Fruit fly (Drosophila melanogaster) whole organism, wandering third instar larva: ENCODE measurements around the gene Fum3.
A peak's percentile ranks its signal among the peaks of the same experiment; 100 is the strongest.

Experiments
- Abd-B ChIP-seq: fragments of >200 bp; optimal IDR thresholded peaks from 2 replicates; lab custom pipeline; 2017; ENCODE audit warnings: missing biosample characterization, missing genetic modification characterization
- CG32264 ChIP-seq: fragments of 200-800 bp; sonication (Bioruptor generic); optimal IDR thresholded peaks from 2 replicates; lab custom pipeline; 2016; ENCODE audit warnings: missing biosample characterization, missing genetic modification characterization
- CG9705 ChIP-seq: fragments of 200-800 bp; sonication (Bioruptor generic); optimal IDR thresholded peaks from 2 replicates; lab custom pipeline; 2018; ENCODE audit warnings: missing biosample characterization, mild to moderate bottlenecking, missing genetic modification characterization
- CrebA ChIP-seq: fragments of 200-800 bp; sonication (Bioruptor generic); optimal IDR thresholded peaks from 2 replicates; lab custom pipeline; 2016; ENCODE audit warnings: missing biosample characterization, mild to moderate bottlenecking, missing genetic modification characterization, borderline replicate concordance
- Dfd ChIP-seq: fragments of >200 bp; optimal IDR thresholded peaks from 2 replicates; lab custom pipeline; 2017; ENCODE audit warnings: missing biosample characterization, missing genetic modification characterization
- Dif ChIP-seq: fragments of 200-275, 200-300 bp; sonication (Bioruptor generic); optimal IDR thresholded peaks from 2 replicates; lab custom pipeline; 2018; ENCODE audit warnings: missing biosample characterization, missing genetic modification characterization; ENCODE audit not compliant: partially characterized antibody
- GATAd ChIP-seq: sonication (Bioruptor generic); optimal IDR thresholded peaks from 2 replicates; lab custom pipeline; 2016; ENCODE audit warnings: missing biosample characterization, missing genetic modification characterization
- HLH106 ChIP-seq: fragments of 200-800 bp; optimal IDR thresholded peaks from 3 replicates; lab custom pipeline; 2019; ENCODE audit warnings: missing biosample characterization, mild to moderate bottlenecking, missing genetic modification characterization, moderate library complexity
- Hnf4 ChIP-seq: fragments of 200-800 bp; sonication (Bioruptor generic); optimal IDR thresholded peaks from 2 replicates; lab custom pipeline; 2016; ENCODE audit warnings: missing biosample characterization, mild to moderate bottlenecking, missing genetic modification characterization
- Hr78 ChIP-seq: fragments of >200 bp; optimal IDR thresholded peaks from 2 replicates; lab custom pipeline; 2017; ENCODE audit warnings: missing biosample characterization, missing genetic modification characterization
- Hr83 ChIP-seq: fragments of 200-300 bp; sonication (Bioruptor generic); optimal IDR thresholded peaks from 2 replicates; lab custom pipeline; 2016; ENCODE audit warnings: missing biosample characterization, mild to moderate bottlenecking, missing genetic modification characterization, moderate library complexity; ENCODE audit not compliant: poor library complexity, severe bottlenecking
- Jra ChIP-seq: sonication (Bioruptor generic); optimal IDR thresholded peaks from 2 replicates; lab custom pipeline; 2016; ENCODE audit warnings: missing biosample characterization, missing genetic modification characterization
- Mio ChIP-seq: sonication (Bioruptor generic); optimal IDR thresholded peaks from 2 replicates; lab custom pipeline; 2016; ENCODE audit warnings: missing biosample characterization, missing genetic modification characterization
- Myc ChIP-seq: fragments of >200 bp; optimal IDR thresholded peaks from 2 replicates; lab custom pipeline; 2017
- N ChIP-seq: fragments of >200 bp; optimal IDR thresholded peaks from 2 replicates; lab custom pipeline; 2018; ENCODE audit warnings: missing biosample characterization, missing external identifiers, missing genetic modification characterization
- OdsH ChIP-seq: fragments of 200-800 bp; sonication (Bioruptor generic); optimal IDR thresholded peaks from 2 replicates; lab custom pipeline; 2016; ENCODE audit warnings: missing biosample characterization, mild to moderate bottlenecking, missing genetic modification characterization
- Rel ChIP-seq, 2 experiments: fragments of 200-800 bp; sonication (Bioruptor generic) in 1 of 2; optimal IDR thresholded peaks; 2 replicates in 1 of 2; 3 replicates in 1 of 2; lab custom pipeline; 2016 to 2019; ENCODE audit warnings: mild to moderate bottlenecking in 2 of 2, missing biosample characterization in 2 of 2, missing genetic modification characterization in 2 of 2, moderate library complexity in 1 of 2
- Sp1 ChIP-seq: fragments of 200-800 bp; sonication (Bioruptor generic); optimal IDR thresholded peaks from 3 replicates; lab custom pipeline; 2019; ENCODE audit warnings: missing biosample characterization, mild to moderate bottlenecking, missing genetic modification characterization, moderate library complexity
- Vsx2 ChIP-seq: fragments of 200-300, 225-300 bp; sonication (Bioruptor generic); optimal IDR thresholded peaks from 2 replicates; lab custom pipeline; 2018; ENCODE audit warnings: missing biosample characterization, missing genetic modification characterization; ENCODE audit not compliant: partially characterized antibody
- br ChIP-seq: fragments of 200-800 bp; sonication (Bioruptor generic); optimal IDR thresholded peaks from 2 replicates; lab custom pipeline; 2016; ENCODE audit warnings: missing biosample characterization, missing genetic modification characterization
- brk ChIP-seq: fragments of 200-800 bp; sonication (Bioruptor generic); optimal IDR thresholded peaks from 2 replicates; lab custom pipeline; 2016; ENCODE audit warnings: missing biosample characterization, mild to moderate bottlenecking, missing genetic modification characterization
- dl ChIP-seq, 2 experiments: fragments of 175-275, 200-275 bp in 1 of 2; fragments of 200-275 bp in 1 of 2; sonication (Bioruptor generic); optimal IDR thresholded peaks; lab custom pipeline; 2018; ENCODE audit warnings: mild to moderate bottlenecking in 2 of 2, missing biosample characterization in 2 of 2, missing genetic modification characterization in 2 of 2, moderate library complexity in 2 of 2; ENCODE audit not compliant: partially characterized antibody in 2 of 2, insufficient read depth in 1 of 2
- dmrt93B ChIP-seq: fragments of 200-800 bp; sonication (Bioruptor generic); optimal IDR thresholded peaks from 2 replicates; lab custom pipeline; 2018; ENCODE audit warnings: missing biosample characterization, mild to moderate bottlenecking, missing genetic modification characterization
- dsf ChIP-seq: sonication (Bioruptor generic); optimal IDR thresholded peaks from 2 replicates; lab custom pipeline; 2016; ENCODE audit warnings: missing biosample characterization, missing genetic modification characterization, borderline replicate concordance
- ey ChIP-seq: fragments of 200-800 bp; sonication (Bioruptor generic); optimal IDR thresholded peaks from 2 replicates; lab custom pipeline; 2016; ENCODE audit warnings: missing biosample characterization, missing genetic modification characterization
- foxo ChIP-seq, 2 experiments: fragments of 200-800 bp; sonication (Bioruptor generic); optimal IDR thresholded peaks; 2 replicates in 1 of 2; 3 replicates in 1 of 2; lab custom pipeline; 2016 to 2017; ENCODE audit warnings: missing biosample characterization in 2 of 2, missing genetic modification characterization in 2 of 2
- fru ChIP-seq: fragments of 200-800 bp; sonication (Bioruptor generic); optimal IDR thresholded peaks from 3 replicates; lab custom pipeline; 2016; ENCODE audit warnings: missing biosample characterization, mild to moderate bottlenecking, missing genetic modification characterization
- h ChIP-seq: fragments of 200-800 bp; sonication (Bioruptor generic); optimal IDR thresholded peaks from 3 replicates; lab custom pipeline; 2016; ENCODE audit warnings: missing biosample characterization, mild to moderate bottlenecking, missing genetic modification characterization
- jim ChIP-seq: fragments of 175-275, 200-325 bp; sonication (Bioruptor generic); optimal IDR thresholded peaks from 2 replicates; lab custom pipeline; 2016; ENCODE audit warnings: missing biosample characterization, mild to moderate bottlenecking, missing genetic modification characterization
- lola ChIP-seq: fragments of >200 bp; optimal IDR thresholded peaks from 2 replicates; lab custom pipeline; 2017; ENCODE audit warnings: missing biosample characterization, missing genetic modification characterization
- pan ChIP-seq: fragments of >200 bp; optimal IDR thresholded peaks from 2 replicates; lab custom pipeline; 2017
- psq ChIP-seq: fragments of 200-800 bp; sonication (Bioruptor generic); optimal IDR thresholded peaks from 3 replicates; lab custom pipeline; 2017; ENCODE audit warnings: missing biosample characterization, mild to moderate bottlenecking, missing genetic modification characterization, moderate library complexity
- rgr ChIP-seq: fragments of 200-800 bp; sonication (Bioruptor generic); optimal IDR thresholded peaks from 3 replicates; lab custom pipeline; 2016; ENCODE audit warnings: missing biosample characterization, mild to moderate bottlenecking, missing genetic modification characterization
- sage ChIP-seq: fragments of 200-800 bp; sonication (Bioruptor generic); optimal IDR thresholded peaks from 2 replicates; lab custom pipeline; 2016; ENCODE audit warnings: missing biosample characterization, mild to moderate bottlenecking, missing genetic modification characterization
- sv ChIP-seq: fragments of 200-800 bp; sonication (Bioruptor generic); optimal IDR thresholded peaks from 3 replicates; lab custom pipeline; 2016; ENCODE audit warnings: missing biosample characterization, missing genetic modification characterization
- tai ChIP-seq: sonication (Bioruptor generic); optimal IDR thresholded peaks from 2 replicates; lab custom pipeline; 2016; ENCODE audit warnings: missing biosample characterization, missing genetic modification characterization
- usp ChIP-seq: fragments of >200 bp; optimal IDR thresholded peaks from 2 replicates; lab custom pipeline; 2017; ENCODE audit warnings: missing biosample characterization, missing genetic modification characterization
- woc ChIP-seq: sonication (Bioruptor generic); optimal IDR thresholded peaks from 2 replicates; lab custom pipeline; 2016; ENCODE audit warnings: missing biosample characterization, mild to moderate bottlenecking, missing genetic modification characterization

Gene Fum3

dm6 chr3L:11510489-11510888 lies 44.8 kb upstream of the Fum3 start, which contains the start of gene CG33272:
Gene CG33272 (minus strand): TSS chr3L:11510589.
- TF ChIP-seq HLH106 (tag; lab: Kevin White, UChicago) (no peak), CG9705 (GFP tag; lab: Kevin White, UChicago) (no peak), Abd-B (GFP tag; lab: Kevin White, UChicago) (no peak), br (no peak), dmrt93B (GFP tag; lab: Kevin White, UChicago) (no peak)

dm6 chr3L:11509294-11509911 lies 43.7 kb upstream of the Fum3 start, which contains the start of the genes Sgs8 and Sgs7:
Gene Sgs8 (minus strand): TSS chr3L:11509394.
Gene Sgs7 (plus strand): TSS chr3L:11509861.
- no peak for TF ChIP-seq Myc (lab: Kevin White, UChicago)
- no peak for TF ChIP-seq Dif

- no peak for TF ChIP-seq N
- no peak for TF ChIP-seq usp (GFP tag; lab: Kevin White, UChicago)
- no peak for TF ChIP-seq CG9705 (GFP tag; lab: Kevin White, UChicago)
These were observed 42.7 kb upstream of the Fum3 start, which contains the start of gene CG33500 for dm6 chr3L:11508337-11508736. Gene CG33500 (plus strand): TSS chr3L:11508637.

- TF ChIP-seq br: no peak
- peak; percentile 45 for TF ChIP-seq Sp1 (GFP tag; lab: Kevin White, UChicago)
- no peak for TF ChIP-seq jim (GFP tag; lab: Kevin White, UChicago)
- TF ChIP-seq Hr83 (GFP tag; lab: Kevin White, UChicago): no peak
- TF ChIP-seq sage (GFP tag; lab: Kevin White, UChicago): no peak
- TF ChIP-seq pan (lab: Kevin White, UChicago): no peak
- no peak for TF ChIP-seq dsf
- TF ChIP-seq Hr78 (GFP tag; lab: Kevin White, UChicago): no peak
- TF ChIP-seq Rel (GFP tag; optimal IDR thresholded peaks at IDR 0.05; lab: Kevin White, UChicago): no peak
- no peak for TF ChIP-seq Rel (tag; optimal IDR thresholded peaks at IDR 0.05; lab: Kevin White, UChicago)
- no peak for TF ChIP-seq woc
- no peak for TF ChIP-seq N
- no peak for TF ChIP-seq lola (GFP tag; lab: Kevin White, UChicago)
- no peak for TF ChIP-seq CG32264 (GFP tag; lab: Kevin White, UChicago)
- TF ChIP-seq Vsx2 (GFP tag; lab: Kevin White, UChicago): peak; percentile 27
- TF ChIP-seq usp (GFP tag; lab: Kevin White, UChicago): no peak
- TF ChIP-seq Jra (GFP tag; lab: Kevin White, UChicago): no peak
- peak; percentile 12 for TF ChIP-seq h
- TF ChIP-seq dmrt93B (GFP tag; lab: Kevin White, UChicago): no peak
- no peak for TF ChIP-seq Mio
- TF ChIP-seq GATAd: no peak
- no peak for TF ChIP-seq rgr
- TF ChIP-seq Dif: peak; percentile 7
- no peak for TF ChIP-seq CrebA (GFP tag; lab: Kevin White, UChicago)
- TF ChIP-seq foxo (GFP tag; optimal IDR thresholded peaks at IDR 0.05; lab: Kevin White, UChicago): no peak
- no peak for TF ChIP-seq OdsH
- no peak for TF ChIP-seq sv (GFP tag; lab: Kevin White, UChicago)
- peak; percentile 12 for TF ChIP-seq psq (GFP tag; lab: Kevin White, UChicago)
- TF ChIP-seq dl (GFP tag; optimal IDR thresholded peaks at IDR 0.05; lab: Kevin White, UChicago; ENCODE audit: insufficient read depth in 1 of 2, partially characterized antibody in 2 of 2): peak in 1 of 2 experiments; percentile 42
- peak; percentile 25 for TF ChIP-seq fru (GFP tag; lab: Kevin White, UChicago)
- peak; percentile 29 for TF ChIP-seq Hnf4 (GFP tag; lab: Kevin White, UChicago)
- peak; percentile 35 for TF ChIP-seq tai (GFP tag; lab: Kevin White, UChicago)
- TF ChIP-seq ey (GFP tag; lab: Kevin White, UChicago): no peak
- peak; percentile 19 for TF ChIP-seq brk (GFP tag; lab: Kevin White, UChicago)
- no peak for TF ChIP-seq HLH106 (tag; lab: Kevin White, UChicago)
- TF ChIP-seq Dfd (GFP tag; lab: Kevin White, UChicago): no peak
- no peak for TF ChIP-seq Abd-B (GFP tag; lab: Kevin White, UChicago)
- no peak for TF ChIP-seq Myc (lab: Kevin White, UChicago)
- TF ChIP-seq CG9705 (GFP tag; lab: Kevin White, UChicago): peak; percentile 4
These were observed 27.6 kb upstream of the Fum3 start for dm6 chr3L:11493090-11493807.
